Worm (Caenorhabditis elegans) whole organism, L2 larva: ENCODE data around the gene T23B12.5.

ENCODE experiments used
- blmp-1 ChIP-seq: sonication (generic microtip); optimal IDR thresholded peaks from 2 replicates; lab custom pipeline; 2017; ENCODE audit warnings: missing genetic modification characterization, mild to moderate bottlenecking, missing compliant biosample characterization, antibody characterized with exemption, moderate library complexity; ENCODE audit not compliant: insufficient read depth
- elt-3 ChIP-seq: sonication (generic microtip); optimal IDR thresholded peaks from 2 replicates; lab custom pipeline; 2017; ENCODE audit warnings: missing biosample characterization, missing genetic modification characterization

- TF ChIP-seq blmp-1 (tag; lab: Kevin White, UChicago) (no peak), elt-3 (no peak)
Observed at ce11 chrV:8426210-8426609, 21.6 kb downstream of the T23B12.5 start.
